Fruit fly (Drosophila melanogaster) S2 (cell line): ENCODE results near the gene MnM.

ENCODE experiments used
- CG8478 ChIP-seq: fragments of >200 bp; optimal IDR thresholded peaks from 2 replicates; lab custom pipeline; 2018
- CTCF ChIP-seq, 2 experiments: fragments of >200 bp; optimal IDR thresholded peaks; 2 replicates each; lab custom pipeline; 2018

DNA sequence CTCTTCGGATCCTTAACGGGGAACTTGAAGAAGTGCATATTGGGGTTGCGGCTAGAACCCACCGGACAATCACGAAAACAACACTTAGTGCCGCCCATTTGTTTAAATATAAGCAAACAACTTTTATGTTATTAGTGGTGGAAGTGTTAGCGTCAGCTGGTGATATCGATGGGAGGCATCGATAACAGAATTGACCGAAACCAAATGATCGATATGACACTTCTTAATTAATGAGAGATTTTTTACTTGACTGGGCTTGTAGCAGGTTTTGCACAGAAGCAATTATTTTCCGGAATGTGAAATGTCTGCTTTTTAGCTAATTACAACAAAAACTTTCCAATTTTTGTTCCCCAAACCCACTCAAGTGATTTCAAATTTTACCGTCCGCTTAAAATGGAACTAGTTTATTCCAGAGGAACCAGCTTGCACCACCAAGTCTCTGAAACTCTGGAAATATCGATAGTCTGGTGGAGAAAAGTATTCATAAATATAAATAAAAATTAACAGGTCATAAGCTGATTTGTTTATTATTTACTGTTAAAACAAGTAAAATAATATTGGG is 14.0 kb upstream of the MnM start, which contains the start of gene CG14965:
- no peak for TF ChIP-seq CTCF (optimal IDR thresholded peaks at IDR 0.05; lab: Kevin White, UChicago)
- no peak for TF ChIP-seq CG8478 (lab: Kevin White, UChicago)
